Fruit fly (Drosophila melanogaster): ENCODE results near the gene Gr93b.

The Gr93b gene

DNA sequence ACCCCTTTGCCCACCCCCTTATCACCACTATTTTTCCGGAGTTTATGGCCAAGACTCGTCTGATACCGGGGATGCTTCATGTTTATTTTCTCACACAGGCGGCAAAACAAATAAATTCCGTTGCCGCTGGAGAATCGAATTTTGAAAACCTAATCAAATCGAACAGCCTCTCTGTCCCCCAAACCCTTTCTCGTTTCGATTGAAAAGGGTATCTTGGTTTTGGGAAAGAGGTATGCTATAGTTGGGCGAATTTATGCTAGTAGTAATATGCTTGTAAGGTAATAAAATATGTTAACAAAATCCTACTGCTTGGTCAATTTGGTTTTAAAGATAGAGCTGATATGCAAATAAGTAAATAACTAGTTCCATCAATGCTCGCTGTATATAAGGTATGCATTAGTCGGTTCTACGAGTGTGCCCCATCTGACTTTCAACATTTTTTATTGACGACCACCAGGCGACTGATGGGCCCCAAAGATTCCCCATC lies 15.5 kb downstream of the Gr93b start (continued):
- no peak for TF ChIP-seq NFAT (GFP tag; IDR thresholded peaks at IDR 0.05)
- peak; percentile 2 for TF ChIP-seq CG4617 (GFP tag; optimal IDR thresholded peaks at IDR 0.05; ENCODE audit: borderline replicate concordance)
- peak; percentile 31 for TF ChIP-seq CG12155 (GFP tag; optimal IDR thresholded peaks at IDR 0.05)
- peak; percentile 84 for TF ChIP-seq ara (GFP tag; IDR thresholded peaks at IDR 0.05)
- no peak for TF ChIP-seq toy (GFP tag; IDR thresholded peaks at IDR 0.05)
- no peak for TF ChIP-seq Dbx (GFP tag; IDR thresholded peaks at IDR 0.05)
- peak; percentile 51; the same call in 1 of the 2 replicates for TF ChIP-seq CG31441 (GFP tag; IDR thresholded peaks at IDR 0.05)
- no peak for TF ChIP-seq sr (GFP tag; IDR thresholded peaks at IDR 0.05)
- TF ChIP-seq CG32767 (GFP tag; IDR thresholded peaks at IDR 0.05), result peak; percentile 61
- TF ChIP-seq Deaf1 (tag; optimal IDR thresholded peaks at IDR 0.05), result peak; percentile 10
- no peak; the same call in 1 of the 2 replicates for TF ChIP-seq crol (GFP tag; IDR thresholded peaks at IDR 0.05)
- TF ChIP-seq CrebB (tag; optimal IDR thresholded peaks at IDR 0.05), result peak; percentile 29
- 0 out of 2 replicates have a peak, but pooled peaks have one; percentile 25 for TF ChIP-seq CG14014 (GFP tag; IDR thresholded peaks at IDR 0.05)
- no peak for TF ChIP-seq CG10321 (GFP tag; IDR thresholded peaks at IDR 0.05)
- TF ChIP-seq Aef1 (GFP tag; IDR thresholded peaks at IDR 0.05), result no peak
- peak; percentile 34; the same call in 1 of the 3 replicates for TF ChIP-seq CG2889 (GFP tag; IDR thresholded peaks at IDR 0.05)
- TF ChIP-seq lilli (GFP tag; optimal IDR thresholded peaks at IDR 0.05), result peak; percentile 70
- no peak for TF ChIP-seq Oaz (GFP tag; IDR thresholded peaks at IDR 0.05)
- TF ChIP-seq CG10959 (GFP tag; IDR thresholded peaks at IDR 0.05), result peak; percentile 84
- peak; percentile 81 for TF ChIP-seq oc (tag; optimal IDR thresholded peaks at IDR 0.05)
- peak; percentile 29 for TF ChIP-seq CG12744 (GFP tag; optimal IDR thresholded peaks at IDR 0.05)
- peak; percentile 46 for TF ChIP-seq pb (GFP tag; optimal IDR thresholded peaks at IDR 0.05)
- TF ChIP-seq CG14710 (tag; optimal IDR thresholded peaks at IDR 0.05), result peak; percentile 77
- TF ChIP-seq ssp (GFP tag; IDR thresholded peaks at IDR 0.05), result peak; percentile 81
- peak; percentile 35 for TF ChIP-seq Myb (GFP tag; optimal IDR thresholded peaks at IDR 0.05)
- peak; percentile 55 for TF ChIP-seq CG18619 (GFP tag; optimal IDR thresholded peaks at IDR 0.05)
- TF ChIP-seq CG2875 (GFP tag; optimal IDR thresholded peaks at IDR 0.05), result peak; percentile 71
- TF ChIP-seq Dip3 (GFP tag; optimal IDR thresholded peaks at IDR 0.05), result no peak
- no peak; the same call in 1 of the 2 replicates for TF ChIP-seq dati (GFP tag; IDR thresholded peaks at IDR 0.05)
- peak; percentile 72 for TF ChIP-seq Lhr (GFP tag; optimal IDR thresholded peaks at IDR 0.05)
- TF ChIP-seq YL-1 (GFP tag; optimal IDR thresholded peaks at IDR 0.05), result no peak
- no peak for TF ChIP-seq cad (GFP tag; optimal IDR thresholded peaks at IDR 0.05)
- no peak for TF ChIP-seq zfh2 (GFP tag; optimal IDR thresholded peaks at IDR 0.05)
- TF ChIP-seq CG7271 (tag; optimal IDR thresholded peaks at IDR 0.05), result no peak
- TF ChIP-seq dm (GFP tag; optimal IDR thresholded peaks at IDR 0.05), result peak; percentile 47
- peak; percentile 63 for TF ChIP-seq Gsc (GFP tag; IDR thresholded peaks at IDR 0.05)
- peak; percentile 82 for TF ChIP-seq btn (GFP tag; optimal IDR thresholded peaks at IDR 0.05)
- peak; percentile 63 for TF ChIP-seq CG3847 (GFP tag; IDR thresholded peaks at IDR 0.05)
- peak; percentile 57 for TF ChIP-seq crc (GFP tag; optimal IDR thresholded peaks at IDR 0.05)
- TF ChIP-seq bcd (GFP tag; optimal IDR thresholded peaks at IDR 0.05), result peak; percentile 17
- TF ChIP-seq CG17612 (GFP tag; IDR thresholded peaks at IDR 0.05), result no peak
- TF ChIP-seq gro (GFP tag; optimal IDR thresholded peaks at IDR 0.05), result no peak
- no peak for TF ChIP-seq CG11695 (GFP tag; IDR thresholded peaks at IDR 0.05)
- TF ChIP-seq lbe (GFP tag; optimal IDR thresholded peaks at IDR 0.05), result no peak
- TF ChIP-seq exex (tag; optimal IDR thresholded peaks at IDR 0.05), result no peak
- peak; percentile 42; the same call in 1 of the 3 replicates for TF ChIP-seq CG14860 (GFP tag; IDR thresholded peaks at IDR 0.05; ENCODE audit: partially characterized antibody)
- TF ChIP-seq CG5180 (GFP tag; optimal IDR thresholded peaks at IDR 0.05), result peak; percentile 1
- TF ChIP-seq CG6254 (GFP tag; optimal IDR thresholded peaks at IDR 0.05), result peak; percentile 69
- no peak for TF ChIP-seq CG6765 (GFP tag; optimal IDR thresholded peaks at IDR 0.05)
- peak; percentile 21 for TF ChIP-seq org-1 (GFP tag; optimal IDR thresholded peaks at IDR 0.05)
- peak; percentile 55; the same call in 1 of the 2 replicates for TF ChIP-seq danr (GFP tag; IDR thresholded peaks at IDR 0.05)
- TF ChIP-seq tin (GFP tag; optimal IDR thresholded peaks at IDR 0.05), result peak; percentile 60
